Worm (Caenorhabditis elegans): ENCODE results near the gene sqv-1.

DNA sequence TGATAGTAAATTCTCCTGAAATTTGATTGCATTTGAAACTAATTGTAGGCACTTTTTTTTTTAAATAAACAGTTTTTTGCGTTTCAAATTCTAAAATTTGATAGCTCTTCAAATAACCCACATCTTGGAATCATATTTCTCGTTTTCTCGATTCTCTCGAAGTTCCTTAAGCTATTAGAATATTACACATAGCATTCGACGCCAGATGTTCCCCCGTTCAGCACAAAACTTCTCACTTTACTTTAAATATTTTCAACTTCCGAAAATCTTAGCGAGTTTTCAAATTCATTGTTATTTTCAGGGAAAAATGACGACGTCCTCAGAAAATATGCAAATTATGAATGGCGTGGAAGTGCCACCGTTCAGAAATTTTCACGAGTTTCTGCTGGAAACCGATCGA, 18.8 kb downstream of the sqv-1 start, which contains the start of gene praf-3:
- TF ChIP-seq W03F9.2 (tag; optimal IDR thresholded peaks at IDR 0.05) (no peak), dao-5 (tag; optimal IDR thresholded peaks at IDR 0.05) (no peak), him-1 (tag; optimal IDR thresholded peaks at IDR 0.05) (no peak)
